Fruit fly (Drosophila melanogaster) whole organism, embryonic: ENCODE results near the gene mdlc.

Experiments
- Aef1 ChIP-seq: fragments of 200-800 bp; sonication (Bioruptor generic); IDR thresholded peaks from 3 replicates; pipeline ENCODE4 v1.3.6; 2022; ENCODE audit warnings: missing biosample characterization, missing genetic modification characterization
- C15 ChIP-seq: fragments of 200-800 bp; sonication (Bioruptor generic); IDR thresholded peaks from 3 replicates; pipeline ENCODE4 v1.3.6; 2022; ENCODE audit warnings: missing biosample characterization, missing genetic modification characterization
- CG11456 ChIP-seq: fragments of 200-800 bp; sonication (Bioruptor generic); IDR thresholded peaks from 3 replicates; pipeline ENCODE4 v1.3.6; 2022; ENCODE audit warnings: missing biosample characterization, missing genetic modification characterization
- CG12391 ChIP-seq: fragments of 200-800 bp; sonication (Bioruptor generic); optimal IDR thresholded peaks from 3 replicates; lab custom pipeline; 2018; ENCODE audit warnings: missing biosample characterization, mild to moderate bottlenecking, missing genetic modification characterization, moderate library complexity
- CG16779 ChIP-seq: fragments of 200-800 bp; sonication (Bioruptor generic); IDR thresholded peaks from 2 replicates; pipeline ENCODE4 v1.3.6; 2022; ENCODE audit warnings: missing biosample characterization, missing genetic modification characterization
- CG17568 ChIP-seq: fragments of 200-800 bp; sonication (Bioruptor generic); optimal IDR thresholded peaks from 2 replicates; lab custom pipeline; 2018; ENCODE audit warnings: missing biosample characterization, mild to moderate bottlenecking, missing genetic modification characterization, moderate library complexity
- CG17829 ChIP-seq: fragments of 200-800 bp; optimal IDR thresholded peaks from 2 replicates; lab custom pipeline; 2019; ENCODE audit warnings: missing biosample characterization, mild to moderate bottlenecking, missing genetic modification characterization, moderate library complexity
- CG18476 ChIP-seq: fragments of 200-800 bp; sonication (Bioruptor generic); optimal IDR thresholded peaks from 2 replicates; lab custom pipeline; 2016; ENCODE audit warnings: missing biosample characterization, mild to moderate bottlenecking, missing genetic modification characterization
- CG31365 ChIP-seq: fragments of 200-800 bp; sonication (Bioruptor generic); optimal IDR thresholded peaks from 2 replicates; lab custom pipeline; 2018; ENCODE audit warnings: missing biosample characterization, mild to moderate bottlenecking, missing genetic modification characterization
- CG4328 ChIP-seq: fragments of 200-800 bp; sonication (Bioruptor generic); optimal IDR thresholded peaks from 3 replicates; lab custom pipeline; 2017; ENCODE audit warnings: missing biosample characterization, missing genetic modification reagents, missing genetic modification characterization
- CG4360 ChIP-seq: fragments of 200-800 bp; sonication (Bioruptor generic); IDR thresholded peaks from 2 replicates; pipeline ENCODE4 v1.3.6; 2022; ENCODE audit warnings: missing biosample characterization, missing genetic modification characterization
- CG5953 ChIP-seq: fragments of 200-800 bp; sonication (Bioruptor generic); IDR thresholded peaks from 2 replicates; pipeline ENCODE4 v1.3.6; 2022; ENCODE audit warnings: missing biosample characterization, missing genetic modification characterization
- CG7987 ChIP-seq: fragments of 200-800 bp; sonication (Bioruptor generic); optimal IDR thresholded peaks from 2 replicates; lab custom pipeline; 2018; ENCODE audit warnings: missing biosample characterization, mild to moderate bottlenecking, missing genetic modification characterization, moderate library complexity
- CTCF ChIP-seq: fragments of 200-800 bp; sonication (Bioruptor generic); optimal IDR thresholded peaks from 2 replicates; lab custom pipeline; 2017; ENCODE audit warnings: missing biosample characterization, mild to moderate bottlenecking, missing genetic modification characterization, moderate library complexity
- Dip3 ChIP-seq: fragments of 200-800 bp; sonication (Bioruptor generic); optimal IDR thresholded peaks from 3 replicates; lab custom pipeline; 2016; ENCODE audit warnings: missing biosample characterization, missing genetic modification characterization
- Hmr ChIP-seq: fragments of 200-800 bp; sonication (Bioruptor generic); optimal IDR thresholded peaks from 3 replicates; lab custom pipeline; 2017; ENCODE audit warnings: mild to moderate bottlenecking, missing biosample characterization, missing genetic modification reagents, missing genetic modification characterization
- Jarid2 ChIP-seq: fragments of 200-800 bp; sonication (Bioruptor generic); optimal IDR thresholded peaks from 3 replicates; lab custom pipeline; 2017; ENCODE audit warnings: mild to moderate bottlenecking, missing biosample characterization, missing genetic modification reagents, missing genetic modification characterization
- Mad ChIP-seq: fragments of 200-800 bp; sonication (Bioruptor generic); optimal IDR thresholded peaks from 2 replicates; lab custom pipeline; 2016; ENCODE audit warnings: missing biosample characterization, missing genetic modification characterization
- Mrtf ChIP-seq: fragments of 200-800 bp; sonication (Bioruptor generic); IDR thresholded peaks from 3 replicates; pipeline ENCODE4 v1.3.6; 2022; ENCODE audit warnings: missing biosample characterization, missing genetic modification characterization
- Sin3A ChIP-seq: fragments of >200 bp; optimal IDR thresholded peaks from 2 replicates; lab custom pipeline; 2018
- Taf1 ChIP-seq: fragments of 200-800 bp; sonication (Bioruptor generic); IDR thresholded peaks from 2 replicates; pipeline ENCODE4 v1.3.6; 2022; ENCODE audit warnings: missing biosample characterization, missing genetic modification characterization
- Trl ChIP-seq, 3 experiments: fragments of >200 bp in 2 of 3; fragments of 200-800 bp in 1 of 3; sonication (Bioruptor generic) in 1 of 3; optimal IDR thresholded peaks; 2 replicates in 1 of 3; 3 replicates in 2 of 3; lab custom pipeline; 2016 to 2017; ENCODE audit warnings: missing biosample characterization in 1 of 3, missing genetic modification characterization in 1 of 3
- ab ChIP-seq: fragments of 200-800 bp; sonication (Bioruptor generic); optimal IDR thresholded peaks from 2 replicates; lab custom pipeline; 2016; ENCODE audit warnings: missing biosample characterization, missing genetic modification characterization
- abd-A ChIP-seq: fragments of 200-800 bp; sonication (Bioruptor generic); optimal IDR thresholded peaks from 3 replicates; lab custom pipeline; 2019; ENCODE audit warnings: missing biosample characterization, mild to moderate bottlenecking, missing genetic modification characterization, moderate library complexity
- ara ChIP-seq: fragments of 200-800 bp; sonication (Bioruptor generic); IDR thresholded peaks from 2 replicates; pipeline ENCODE4 v1.3.6; 2022; ENCODE audit warnings: missing biosample characterization, missing genetic modification characterization
- bab2 ChIP-seq: fragments of 200-800 bp; sonication (Bioruptor generic); optimal IDR thresholded peaks from 2 replicates; lab custom pipeline; 2016; ENCODE audit warnings: missing biosample characterization, missing genetic modification characterization
- crol ChIP-seq: fragments of 200-800 bp; sonication (Bioruptor generic); IDR thresholded peaks from 2 replicates; pipeline ENCODE4 v1.3.6; 2022; ENCODE audit warnings: missing biosample characterization, missing genetic modification characterization
- ewg ChIP-seq: fragments of 200-800 bp; sonication (Bioruptor generic); optimal IDR thresholded peaks from 3 replicates; lab custom pipeline; 2017; ENCODE audit warnings: mild to moderate bottlenecking, missing biosample characterization, missing genetic modification reagents, missing genetic modification characterization
- fd96Cb ChIP-seq: fragments of 200-800 bp; sonication (Bioruptor generic); optimal IDR thresholded peaks from 2 replicates; lab custom pipeline; 2018; ENCODE audit warnings: missing biosample characterization, mild to moderate bottlenecking, missing genetic modification characterization, moderate library complexity
- fru ChIP-seq: fragments of >200 bp; optimal IDR thresholded peaks from 2 replicates; lab custom pipeline; 2017
- her ChIP-seq: fragments of 200-800 bp; sonication (Bioruptor generic); optimal IDR thresholded peaks from 2 replicates; lab custom pipeline; 2016; ENCODE audit warnings: missing biosample characterization, missing genetic modification characterization
- jing ChIP-seq: fragments of 200-800 bp; sonication (Bioruptor generic); optimal IDR thresholded peaks from 2 replicates; lab custom pipeline; 2018; ENCODE audit warnings: missing biosample characterization, mild to moderate bottlenecking, missing genetic modification characterization
- mld ChIP-seq: fragments of 200-800 bp; sonication (Bioruptor generic); IDR thresholded peaks from 3 replicates; pipeline ENCODE4 v1.3.6; 2022; ENCODE audit warnings: missing biosample characterization, missing genetic modification characterization; ENCODE audit not compliant: partially characterized antibody
- pfk ChIP-seq: fragments of 200-800 bp; sonication (Bioruptor generic); optimal IDR thresholded peaks from 2 replicates; lab custom pipeline; 2018; ENCODE audit warnings: missing biosample characterization, mild to moderate bottlenecking, missing genetic modification characterization, moderate library complexity
- ranshi ChIP-seq: fragments of 200-800 bp; sonication (Bioruptor generic); IDR thresholded peaks from 2 replicates; pipeline ENCODE4 v1.3.6; 2022; ENCODE audit warnings: missing biosample characterization, missing genetic modification characterization
- ro ChIP-seq: fragments of 200-800 bp; sonication (Bioruptor generic); IDR thresholded peaks from 2 replicates; pipeline ENCODE4 v1.3.6; 2022; ENCODE audit warnings: missing biosample characterization, missing genetic modification characterization
- sd ChIP-seq: fragments of 200-800 bp; sonication (Bioruptor generic); optimal IDR thresholded peaks from 3 replicates; lab custom pipeline; 2018; ENCODE audit warnings: missing biosample characterization, mild to moderate bottlenecking, missing genetic modification characterization, moderate library complexity
- sna ChIP-seq: fragments of 200-800 bp; sonication (Bioruptor generic); IDR thresholded peaks from 2 replicates; pipeline ENCODE4 v1.3.6; 2022; ENCODE audit warnings: missing biosample characterization, missing genetic modification characterization; ENCODE audit not compliant: partially characterized antibody
- vvl ChIP-seq: fragments of 200-800 bp; sonication (Bioruptor generic); IDR thresholded peaks from 2 replicates; pipeline ENCODE4 v1.3.6; 2022; ENCODE audit warnings: missing biosample characterization, missing genetic modification characterization

Gene mdlc

DNA sequence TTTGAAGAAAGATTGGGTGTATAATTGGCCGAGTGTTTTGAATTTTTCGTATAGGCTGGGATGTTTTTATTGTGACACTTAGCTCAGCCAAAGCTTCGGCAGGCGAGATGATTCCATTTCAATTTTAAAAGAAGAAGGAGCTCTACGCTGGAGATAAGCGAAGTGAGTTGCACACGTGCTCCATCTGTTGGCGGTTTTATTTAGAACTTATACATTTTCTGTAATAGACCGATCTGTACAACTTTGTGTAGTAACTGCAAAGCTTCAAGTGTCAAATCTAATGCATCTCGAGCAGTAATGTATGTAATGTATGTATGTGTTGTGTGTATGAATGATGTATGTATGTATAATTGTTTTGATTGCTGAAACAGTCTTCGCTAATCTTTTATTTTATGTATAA is 8.9 kb downstream of the mdlc start:
- peak; percentile 76 for TF ChIP-seq CTCF (GFP tag; lab: Kevin White, UChicago)
- no peak for TF ChIP-seq her (GFP tag; lab: Kevin White, UChicago)

DNA sequence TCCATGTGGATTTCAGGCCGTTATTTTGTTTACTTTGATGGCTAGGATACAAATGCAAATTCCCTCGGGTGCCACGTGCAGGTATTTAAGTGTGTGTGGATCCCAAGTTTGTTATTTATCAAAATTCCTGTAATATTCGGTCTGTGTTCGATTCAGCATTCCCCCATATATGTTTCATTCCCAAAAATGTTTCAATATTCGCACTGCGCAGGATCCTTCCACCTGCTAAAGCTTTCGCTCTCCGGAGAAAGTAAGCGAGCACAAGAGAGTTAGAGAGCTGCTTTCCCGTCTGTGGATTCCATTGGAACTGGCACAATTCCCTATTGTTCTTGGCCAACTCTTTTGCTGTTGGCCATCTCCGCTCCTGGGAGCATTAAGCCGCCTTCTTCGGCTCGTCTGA is 22.7 kb downstream of the mdlc start:
- TF ChIP-seq pfk (GFP tag; lab: Kevin White, UChicago) (peak; percentile 87), CG4360 (GFP tag; lab: Robert Waterston, UW) (no peak), crol (GFP tag; lab: Robert Waterston, UW) (no peak), CG12391 (tag; lab: Kevin White, UChicago) (no peak), vvl (GFP tag; lab: Robert Waterston, UW) (no peak), abd-A (tag; lab: Kevin White, UChicago) (peak; percentile 3), Jarid2 (no peak), jing (GFP tag; lab: Kevin White, UChicago) (no peak), ewg (GFP tag; lab: Kevin White, UChicago) (peak; percentile 59), Aef1 (GFP tag; lab: Robert Waterston, UW) (no peak), Trl (optimal IDR thresholded peaks at IDR 0.05; lab: Kevin White, UChicago) (peak; percentile 34 to 52), Trl (GFP tag; optimal IDR thresholded peaks at IDR 0.05; lab: Kevin White, UChicago) (no peak)

DNA sequence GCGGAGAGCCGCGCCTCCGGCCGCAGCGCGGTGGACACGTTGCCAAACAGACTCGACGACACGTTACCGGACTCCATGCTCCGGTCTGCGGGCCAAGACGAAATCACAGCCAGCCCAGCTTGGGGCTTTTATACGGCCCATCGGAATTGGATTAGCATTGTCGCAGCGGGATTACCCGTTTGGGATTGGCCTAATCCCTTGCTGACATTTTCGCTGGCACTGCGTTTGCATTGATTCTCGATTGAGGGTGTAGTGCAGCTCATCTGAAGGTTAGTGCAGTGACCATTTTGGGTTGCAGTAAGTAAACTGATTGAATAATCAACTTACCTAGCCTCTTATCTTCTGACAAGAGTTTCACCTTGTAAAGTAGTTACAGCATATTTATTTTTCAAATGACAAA is 24.8 kb downstream of the mdlc start, which contains the start of gene Rh3:
Rh3 (minus strand) TSS at position 101 of the 400 bp plus-strand sequence.
- no peak for TF ChIP-seq CG17829 (tag; lab: Kevin White, UChicago)
- TF ChIP-seq Mrtf (GFP tag; lab: Robert Waterston, UW) = no peak
- TF ChIP-seq ro (GFP tag; lab: Robert Waterston, UW) = no peak
- no peak for TF ChIP-seq CG4328 (GFP tag; lab: Kevin White, UChicago)
- no peak for TF ChIP-seq Sin3A (lab: Kevin White, UChicago)
- no peak for TF ChIP-seq Jarid2
- TF ChIP-seq fd96Cb = no peak
- TF ChIP-seq, all 482 proteins: peak for 0

DNA sequence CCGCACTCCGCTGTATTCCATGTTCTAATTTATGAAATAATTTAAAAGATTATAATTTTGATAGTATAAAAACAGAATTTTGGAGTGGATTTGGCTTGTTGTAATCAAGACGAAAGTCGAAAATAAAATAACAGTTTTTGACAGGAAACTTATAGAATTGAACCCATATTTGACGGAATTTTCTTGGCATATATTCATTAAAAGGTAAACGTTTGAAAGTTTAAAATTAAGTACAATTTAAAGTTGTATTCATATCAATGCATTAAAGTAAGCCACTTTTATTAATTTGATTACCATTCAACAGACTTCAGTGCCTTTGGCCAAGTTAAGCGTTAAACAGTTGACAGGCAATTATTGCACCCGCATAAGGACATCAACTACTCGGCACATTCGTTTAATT is 50.3 kb downstream of the mdlc start, which contains the start of gene CG31206:
CG31206 (minus strand) TSS at position 101 of the 400 bp plus-strand sequence.
- no peak for TF ChIP-seq Hmr
- no peak for TF ChIP-seq sna
- no peak for TF ChIP-seq ranshi (GFP tag; lab: Robert Waterston, UW)
- TF ChIP-seq Mad (GFP tag; lab: Kevin White, UChicago) = no peak
- no peak for TF ChIP-seq C15 (GFP tag; lab: Robert Waterston, UW)
- no peak for TF ChIP-seq CG5953
- no peak for TF ChIP-seq Dip3 (GFP tag; lab: Kevin White, UChicago)
- TF ChIP-seq CG16779 = no peak
- no peak for TF ChIP-seq CG31365 (tag; lab: Kevin White, UChicago)
- no peak for TF ChIP-seq CG17568 (GFP tag; lab: Kevin White, UChicago)
- no peak for TF ChIP-seq CG7987 (GFP tag; lab: Kevin White, UChicago)
- no peak for TF ChIP-seq CG18476 (GFP tag; lab: Kevin White, UChicago)
- TF ChIP-seq ara (GFP tag; lab: Robert Waterston, UW) = no peak
- no peak for TF ChIP-seq sd
- no peak for TF ChIP-seq ab
- no peak for TF ChIP-seq fru (lab: Kevin White, UChicago)
- no peak for TF ChIP-seq bab2 (GFP tag; lab: Kevin White, UChicago)
- no peak for TF ChIP-seq mld (GFP tag; lab: Robert Waterston, UW)
- TF ChIP-seq Taf1 (GFP tag; lab: Robert Waterston, UW) = no peak
- no peak for TF ChIP-seq CG11456 (GFP tag; lab: Robert Waterston, UW)
